Worm (Caenorhabditis elegans) whole organism, dauer: ENCODE data around the gene K02E10.4.

Source experiments
- unc-62 ChIP-seq: sonication (generic microtip); optimal IDR thresholded peaks from 2 replicates; lab custom pipeline; 2017; ENCODE audit warnings: missing biosample characterization, missing genetic modification reagents, missing genetic modification characterization

K02E10.4 gene

ce11 chrX:2522658-2523057 lies 39.6 kb downstream of the K02E10.4 start:
- TF ChIP-seq unc-62 (GFP tag; lab: Kevin White, UChicago), result no peak

DNA sequence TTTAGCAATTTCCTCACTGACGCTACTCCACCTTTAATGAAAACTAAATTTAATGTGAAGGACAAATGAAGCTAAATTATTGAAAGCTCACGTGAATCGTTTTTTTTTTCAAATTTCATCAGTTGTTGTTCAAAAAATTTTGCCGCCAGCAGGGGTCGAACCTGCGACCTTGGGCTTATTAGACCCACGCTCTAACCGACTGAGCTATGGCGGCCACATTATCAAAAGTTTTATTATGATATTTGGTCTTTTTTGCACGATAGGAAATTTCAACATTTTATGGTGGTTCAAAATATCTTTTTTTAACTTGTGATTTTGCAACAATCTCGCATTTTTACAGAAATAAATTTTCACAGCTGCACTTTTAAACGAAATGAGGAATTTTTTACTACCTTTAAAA lies 43.0 kb downstream of the K02E10.4 start:
- no peak for TF ChIP-seq unc-62 (GFP tag; lab: Kevin White, UChicago)

DNA sequence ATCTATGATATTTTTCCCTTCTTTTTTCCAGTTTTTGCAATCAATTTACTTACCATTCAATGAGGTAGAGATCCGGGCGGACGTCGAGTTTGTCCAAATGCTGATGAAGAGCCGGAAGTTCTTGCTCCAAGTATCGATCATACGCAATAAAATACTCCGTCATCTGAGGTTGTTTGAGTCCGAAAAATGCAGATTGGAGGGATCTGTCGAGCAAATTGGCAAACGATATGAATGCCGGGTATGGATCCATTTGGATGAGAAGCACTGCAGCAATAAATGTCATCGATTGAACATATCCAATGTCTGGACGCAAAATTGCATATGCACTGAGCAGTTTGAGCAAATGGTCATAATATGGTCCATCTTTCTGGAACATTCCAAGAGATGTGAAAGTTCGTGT lies 44.1 kb downstream of the K02E10.4 start:
- TF ChIP-seq unc-62 (GFP tag; lab: Kevin White, UChicago), result no peak

DNA sequence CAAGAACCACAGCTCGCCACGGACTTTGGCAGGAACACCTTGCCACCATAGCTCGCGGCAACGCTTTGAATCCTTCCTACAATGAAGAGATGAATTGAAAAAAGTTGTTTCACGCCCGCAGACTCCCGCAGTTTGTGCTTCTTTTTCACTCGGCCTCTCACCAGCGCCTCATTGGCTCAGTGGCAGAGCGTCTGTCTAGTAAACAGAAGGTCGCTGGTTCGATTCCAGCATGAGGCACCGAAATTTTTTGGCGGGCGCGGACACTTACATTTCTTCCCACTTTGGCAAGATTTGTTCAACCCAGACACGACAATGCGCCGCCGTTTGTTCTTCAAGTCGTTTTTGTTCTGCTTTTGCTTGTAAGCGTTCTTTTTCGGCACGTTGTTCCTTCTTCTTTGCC lies 44.8 kb downstream of the K02E10.4 start:
- TF ChIP-seq unc-62 (GFP tag; lab: Kevin White, UChicago), result no peak

- TF ChIP-seq unc-62 (GFP tag; lab: Kevin White, UChicago), result no peak
These were observed 48.2 kb downstream of the K02E10.4 start for ce11 chrX:2531276-2531675.

DNA sequence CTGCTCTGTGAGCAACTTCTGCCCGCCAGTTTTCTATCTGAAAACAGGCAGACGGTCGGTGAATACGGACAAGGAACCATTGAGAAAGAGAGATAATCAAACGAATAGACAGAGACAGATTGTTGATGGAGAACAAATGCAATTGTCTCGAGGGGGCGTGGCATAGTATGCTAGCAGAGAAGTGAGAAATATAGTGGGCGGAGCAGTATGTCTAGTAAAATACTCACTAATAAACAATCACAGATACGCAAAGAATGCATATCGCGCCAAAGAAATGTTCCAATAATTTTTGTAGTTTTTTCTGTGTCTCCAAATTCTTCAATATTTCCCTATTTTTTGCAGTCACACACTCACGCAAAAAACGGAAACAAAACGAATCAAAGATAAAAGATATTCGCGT lies 49.3 kb downstream of the K02E10.4 start, which contains the start of gene tbc-12:
TSS of gene tbc-12 (minus strand) at position 101 of the 400 bp plus-strand sequence.
- TF ChIP-seq unc-62 (GFP tag; lab: Kevin White, UChicago), result no peak

ce11 chrX:2536246-2536772 lies 53.2 kb downstream of the K02E10.4 start:
- no peak for TF ChIP-seq unc-62 (GFP tag; lab: Kevin White, UChicago)
